Worm (Caenorhabditis elegans): ENCODE data around the gene F34D10.3.

DNA sequence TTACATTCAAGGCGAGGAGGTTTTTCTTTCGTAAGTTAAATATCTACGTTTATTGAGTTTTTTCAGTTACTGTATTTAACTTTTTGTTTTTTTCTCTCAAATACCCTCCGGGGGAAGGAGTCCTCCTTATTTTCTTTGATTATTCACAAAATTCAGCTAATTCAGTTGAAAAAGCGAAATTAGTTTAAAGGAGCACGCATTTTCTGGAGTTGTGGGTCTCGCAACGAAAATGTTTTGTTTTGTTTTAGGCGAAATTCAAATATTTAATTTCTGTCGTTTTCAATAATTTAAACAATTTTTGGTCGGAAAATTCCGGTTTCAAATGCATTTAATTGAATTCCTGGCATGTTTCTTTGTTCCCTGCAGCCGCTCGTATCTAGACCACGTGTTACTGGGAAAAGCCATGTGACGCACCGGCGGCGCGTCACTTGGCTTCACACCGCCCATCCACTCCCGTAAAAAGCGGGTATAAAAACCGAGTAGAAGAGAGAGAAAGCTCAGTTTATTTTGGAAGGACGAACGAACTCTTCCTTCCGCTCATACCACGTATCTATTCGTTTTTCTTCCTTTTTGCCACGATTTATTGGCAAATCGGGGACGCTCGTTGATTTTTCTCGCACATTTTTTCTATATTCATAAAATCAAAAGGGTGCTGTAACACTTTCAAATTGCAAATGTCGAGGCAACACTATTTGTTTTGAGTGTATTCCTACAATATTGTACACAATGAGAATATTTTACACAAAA, 1.6 kb downstream of the F34D10.3 start:
- no peak for TF ChIP-seq aly-1 (tag; optimal IDR thresholded peaks at IDR 0.05)
- TF ChIP-seq scrt-1 (GFP tag; IDR thresholded peaks at IDR 0.05), result no peak
- TF ChIP-seq ets-7 (tag; optimal IDR thresholded peaks at IDR 0.05), result no peak
- TF ChIP-seq ama-1 (optimal IDR thresholded peaks at IDR 0.05), result no peak
- TF ChIP-seq flt-1 (GFP tag; IDR thresholded peaks at IDR 0.05), result no peak
- TF ChIP-seq B0310.2 (tag; optimal IDR thresholded peaks at IDR 0.05), result no peak
- TF ChIP-seq hnd-1 (tag; optimal IDR thresholded peaks at IDR 0.05), result no peak
- TF ChIP-seq pes-1 (GFP tag; IDR thresholded peaks at IDR 0.05), result no peak
- TF ChIP-seq tbx-37 (GFP tag; conservative IDR thresholded peaks at IDR 0.05), result no peak
- no peak for TF ChIP-seq tra-4 (tag; optimal IDR thresholded peaks at IDR 0.05)
